Worm (Caenorhabditis elegans) whole organism, late embryonic: ENCODE measurements around the gene T21D12.12.

Source experiments
- C08G9.2 ChIP-seq: sonication (generic microtip); optimal IDR thresholded peaks from 2 replicates; lab custom pipeline; 2016; ENCODE audit warnings: mild to moderate bottlenecking, missing genetic modification characterization, moderate library complexity, missing compliant biosample characterization
- C38D4.7 ChIP-seq: fragments of 200-800 bp; sonication (Bioruptor generic); optimal IDR thresholded peaks from 2 replicates; lab custom pipeline; 2018; ENCODE audit warnings: mild to moderate bottlenecking, missing genetic modification characterization, moderate library complexity, missing compliant biosample characterization
- F13H6.1 ChIP-seq: sonication (generic microtip); optimal IDR thresholded peaks from 2 replicates; lab custom pipeline; 2016; ENCODE audit warnings: missing genetic modification characterization, missing compliant biosample characterization
- K02D7.2 ChIP-seq: sonication (generic microtip); optimal IDR thresholded peaks from 2 replicates; lab custom pipeline; 2017; ENCODE audit warnings: mild to moderate bottlenecking, missing genetic modification characterization, missing compliant biosample characterization
- T23F11.4 ChIP-seq: fragments of 200-800 bp; sonication (Bioruptor generic); optimal IDR thresholded peaks from 2 replicates; lab custom pipeline; 2018; ENCODE audit warnings: mild to moderate bottlenecking, missing genetic modification characterization, missing compliant biosample characterization
- Y22D7AL.16 ChIP-seq: sonication (generic microtip); optimal IDR thresholded peaks from 2 replicates; lab custom pipeline; 2016; ENCODE audit warnings: missing genetic modification characterization, missing compliant biosample characterization
- ahr-1 ChIP-seq: sonication (generic microtip); optimal IDR thresholded peaks from 2 replicates; lab custom pipeline; 2016; ENCODE audit warnings: missing genetic modification characterization, missing compliant biosample characterization
- ceh-19 ChIP-seq: fragments of 200-800 bp; sonication (Bioruptor generic); optimal IDR thresholded peaks from 2 replicates; lab custom pipeline; 2018; ENCODE audit warnings: mild to moderate bottlenecking, missing genetic modification characterization, missing compliant biosample characterization
- ceh-31 ChIP-seq: sonication (generic microtip); optimal IDR thresholded peaks from 2 replicates; lab custom pipeline; 2016; ENCODE audit warnings: missing genetic modification characterization, missing compliant biosample characterization
- ceh-34 ChIP-seq: sonication (generic microtip); optimal IDR thresholded peaks from 2 replicates; lab custom pipeline; 2016; ENCODE audit warnings: mild to moderate bottlenecking, missing genetic modification characterization, missing compliant biosample characterization
- ceh-48 ChIP-seq: sonication (generic microtip); optimal IDR thresholded peaks from 2 replicates; lab custom pipeline; 2016; ENCODE audit warnings: missing genetic modification characterization, inconsistent platforms, missing compliant biosample characterization
- ceh-9 ChIP-seq: sonication (generic microtip); optimal IDR thresholded peaks from 2 replicates; lab custom pipeline; 2016; ENCODE audit warnings: mild to moderate bottlenecking, missing genetic modification characterization, inconsistent platforms, missing compliant biosample characterization
- che-1 ChIP-seq: sonication (generic microtip); optimal IDR thresholded peaks from 2 replicates; lab custom pipeline; 2016; ENCODE audit warnings: mild to moderate bottlenecking, missing genetic modification characterization, missing compliant biosample characterization
- dve-1 ChIP-seq: sonication (generic microtip); optimal IDR thresholded peaks from 2 replicates; lab custom pipeline; 2017; ENCODE audit warnings: antibody characterized with exemption, mild to moderate bottlenecking, missing genetic modification characterization, missing compliant biosample characterization
- elt-2 ChIP-seq: sonication (generic microtip); optimal IDR thresholded peaks from 2 replicates; lab custom pipeline; 2016; ENCODE audit warnings: missing genetic modification reagents, missing genetic modification characterization, missing compliant biosample characterization
- elt-4 ChIP-seq: sonication (generic microtip); optimal IDR thresholded peaks from 2 replicates; lab custom pipeline; 2016; ENCODE audit warnings: missing genetic modification characterization, missing compliant biosample characterization
- eyg-1 ChIP-seq: sonication (generic microtip); optimal IDR thresholded peaks from 2 replicates; lab custom pipeline; 2016; ENCODE audit warnings: missing genotype, missing genetic modification characterization, missing compliant biosample characterization
- fkh-10 ChIP-seq: fragments of 150-350 bp; optimal IDR thresholded peaks from 2 replicates; lab custom pipeline; 2014; ENCODE audit warnings: missing biosample characterization, missing genetic modification reagents, missing genetic modification characterization
- fkh-6 ChIP-seq: sonication (generic microtip); optimal IDR thresholded peaks from 2 replicates; lab custom pipeline; 2016; ENCODE audit warnings: missing genetic modification characterization, missing compliant biosample characterization
- hlh-13 ChIP-seq: fragments of 200-800 bp; sonication (Bioruptor generic); optimal IDR thresholded peaks from 2 replicates; lab custom pipeline; 2018; ENCODE audit warnings: mild to moderate bottlenecking, missing genetic modification characterization, missing compliant biosample characterization
- hlh-15 ChIP-seq: sonication (generic microtip); optimal IDR thresholded peaks from 2 replicates; lab custom pipeline; 2016; ENCODE audit warnings: missing genetic modification characterization, missing compliant biosample characterization
- hlh-8 ChIP-seq: sonication (generic microtip); optimal IDR thresholded peaks from 2 replicates; lab custom pipeline; 2016; ENCODE audit warnings: missing genotype, missing genetic modification characterization, missing compliant biosample characterization
- lim-6 ChIP-seq: sonication (generic microtip); optimal IDR thresholded peaks from 2 replicates; lab custom pipeline; 2016; ENCODE audit warnings: missing genetic modification characterization, missing compliant biosample characterization
- nfya-1 ChIP-seq: sonication (generic microtip); optimal IDR thresholded peaks from 2 replicates; lab custom pipeline; 2017; ENCODE audit warnings: missing genetic modification characterization, mild to moderate bottlenecking, missing compliant biosample characterization, antibody characterized with exemption, moderate library complexity
- nhr-11 ChIP-seq: fragments of 150-350 bp; optimal IDR thresholded peaks from 2 replicates; lab custom pipeline; 2014; ENCODE audit warnings: missing biosample characterization, missing genetic modification characterization
- npax-4 ChIP-seq: sonication (generic microtip); optimal IDR thresholded peaks from 2 replicates; lab custom pipeline; 2016; ENCODE audit warnings: missing genetic modification characterization, missing compliant biosample characterization
- pat-9 ChIP-seq: fragments of 200-800 bp; sonication (Bioruptor generic); optimal IDR thresholded peaks from 2 replicates; lab custom pipeline; 2018; ENCODE audit warnings: mild to moderate bottlenecking, missing genetic modification characterization, moderate library complexity, missing compliant biosample characterization
- pax-1 ChIP-seq: fragments of 150-350 bp; optimal IDR thresholded peaks from 2 replicates; lab custom pipeline; 2014; ENCODE audit warnings: missing biosample characterization, missing genetic modification characterization
- ref-2 ChIP-seq: sonication (generic microtip); optimal IDR thresholded peaks from 2 replicates; lab custom pipeline; 2016; ENCODE audit warnings: missing genetic modification characterization, missing compliant biosample characterization
- syd-9 ChIP-seq: sonication (generic microtip); optimal IDR thresholded peaks from 2 replicates; lab custom pipeline; 2016; ENCODE audit warnings: mild to moderate bottlenecking, missing genetic modification characterization, moderate library complexity, missing compliant biosample characterization
- tbx-2 ChIP-seq: sonication (generic microtip); optimal IDR thresholded peaks from 2 replicates; lab custom pipeline; 2016; ENCODE audit warnings: missing genetic modification characterization, missing compliant biosample characterization
- unc-3 ChIP-seq, 2 experiments: fragments of 200-800 bp in 1 of 2; sonication (Bioruptor generic) in 1 of 2; sonication (generic microtip) in 1 of 2; conservative IDR thresholded peaks in 1 of 2; optimal IDR thresholded peaks in 1 of 2; 2 replicates each; pipeline versions ENCODE4 v1.3.6 to Lab custom; 2016 to 2022; ENCODE audit warnings: missing compliant biosample characterization in 2 of 2, missing genetic modification characterization in 2 of 2, missing genetic modification reagents in 1 of 2
- unc-42 ChIP-seq: sonication (generic microtip); optimal IDR thresholded peaks from 2 replicates; lab custom pipeline; 2016; ENCODE audit warnings: missing genotype, missing genetic modification characterization, missing compliant biosample characterization
- ztf-16 ChIP-seq: sonication (generic microtip); optimal IDR thresholded peaks from 2 replicates; lab custom pipeline; 2017; ENCODE audit warnings: missing genetic modification characterization, missing compliant biosample characterization

The T21D12.12 gene

DNA sequence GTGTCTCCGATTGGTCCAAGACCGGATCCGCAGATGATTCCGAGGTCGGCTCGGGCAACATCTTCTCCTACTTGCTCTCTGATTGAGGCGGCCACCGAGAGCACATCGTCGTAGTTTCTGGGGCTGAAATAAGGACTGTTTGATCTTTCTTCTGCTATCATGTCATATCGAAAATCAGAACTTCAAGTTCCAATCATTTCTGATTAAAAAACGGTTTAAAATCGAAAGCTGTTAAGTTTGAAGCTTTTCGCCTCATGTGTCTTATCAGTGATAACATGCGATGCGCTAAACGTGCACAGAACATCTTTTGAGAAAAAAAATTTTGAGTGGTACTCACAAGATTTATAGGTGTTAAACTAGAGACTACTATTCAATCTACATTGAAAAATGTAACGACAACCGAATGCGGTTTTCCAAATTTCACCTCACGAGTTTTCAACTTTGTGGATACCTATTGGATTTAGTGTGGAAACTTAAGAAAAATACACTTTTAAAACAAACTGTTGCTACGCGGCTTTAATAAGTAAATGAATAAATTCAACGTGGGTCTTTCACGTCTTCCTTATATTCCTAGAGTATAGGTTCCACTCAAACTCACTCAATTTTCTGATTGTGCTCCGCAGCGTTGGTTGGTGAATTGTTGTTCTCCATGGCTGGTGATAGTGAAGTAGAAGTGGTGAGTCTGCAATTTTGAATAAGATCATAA lies 27.9 kb downstream of the T21D12.12 start:
- TF ChIP-seq pat-9 (tag; lab: Kevin White, UChicago), result no peak
- no peak for TF ChIP-seq dve-1 (tag; lab: Kevin White, UChicago)
- TF ChIP-seq npax-4 (tag; lab: Kevin White, UChicago), result no peak
- no peak for TF ChIP-seq elt-4 (tag; lab: Kevin White, UChicago)
- TF ChIP-seq ceh-48 (tag; lab: Kevin White, UChicago), result no peak
- no peak for TF ChIP-seq ceh-19
- TF ChIP-seq che-1 (tag; lab: Kevin White, UChicago), result no peak
- no peak for TF ChIP-seq nhr-11 (tag; lab: Kevin White, UChicago)
- TF ChIP-seq ahr-1 (tag; lab: Kevin White, UChicago), result no peak
- TF ChIP-seq C38D4.7 (GFP tag; lab: Kevin White, UChicago), result no peak
- no peak for TF ChIP-seq pax-1 (tag; lab: Kevin White, UChicago)
- TF ChIP-seq ceh-34 (tag; lab: Kevin White, UChicago), result no peak
- no peak for TF ChIP-seq ceh-9 (tag; lab: Kevin White, UChicago)
- TF ChIP-seq ztf-16 (tag; lab: Kevin White, UChicago), result no peak
- no peak for TF ChIP-seq syd-9 (tag; lab: Kevin White, UChicago)
- TF ChIP-seq hlh-13 (GFP tag; lab: Kevin White, UChicago), result no peak
- no peak for TF ChIP-seq F13H6.1 (tag; lab: Kevin White, UChicago)
- TF ChIP-seq lim-6, result no peak
- TF ChIP-seq, all 69 proteins: peak for 0

DNA sequence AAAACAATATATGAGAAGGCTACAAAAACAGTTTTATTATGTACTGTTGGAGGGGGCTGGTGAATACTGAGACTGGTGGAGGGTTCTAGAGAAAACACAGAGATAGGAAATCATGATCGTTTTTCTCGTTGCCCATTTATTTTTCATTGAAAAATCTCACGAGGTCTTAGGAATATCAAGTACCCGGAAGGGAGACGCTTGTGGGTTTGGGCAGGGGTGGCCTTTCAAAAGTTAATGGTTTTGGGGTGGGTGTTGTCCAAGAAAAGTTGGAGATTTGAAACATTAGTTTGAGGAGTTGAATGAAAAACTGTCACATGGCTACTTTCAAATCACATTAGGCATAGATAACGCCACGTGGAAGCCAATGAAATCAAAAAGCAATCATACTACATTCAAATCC lies 28.5 kb downstream of the T21D12.12 start:
- no peak for TF ChIP-seq elt-2 (tag; lab: Kevin White, UChicago)
- no peak for TF ChIP-seq F13H6.1 (tag; lab: Kevin White, UChicago)
- no peak for TF ChIP-seq ceh-31 (tag; lab: Kevin White, UChicago)
- TF ChIP-seq hlh-15 (tag; lab: Kevin White, UChicago), result no peak
- no peak for TF ChIP-seq fkh-6
- TF ChIP-seq unc-3 (GFP tag; conservative IDR thresholded peaks at IDR 0.05; lab: Robert Waterston, UW), result no peak
- no peak for TF ChIP-seq unc-3 (tag; optimal IDR thresholded peaks at IDR 0.05; lab: Kevin White, UChicago)
- TF ChIP-seq pax-1 (tag; lab: Kevin White, UChicago), result no peak
- no peak for TF ChIP-seq npax-4 (tag; lab: Kevin White, UChicago)
- no peak for TF ChIP-seq fkh-10
- no peak for TF ChIP-seq hlh-8 (tag; lab: Kevin White, UChicago)
- TF ChIP-seq unc-42, result no peak
- TF ChIP-seq nfya-1, result no peak
- no peak for TF ChIP-seq ceh-19
- TF ChIP-seq ref-2, result no peak
- no peak for TF ChIP-seq Y22D7AL.16 (tag; lab: Kevin White, UChicago)
- TF ChIP-seq tbx-2 (tag; lab: Kevin White, UChicago), result no peak
- no peak for TF ChIP-seq C08G9.2 (tag; lab: Kevin White, UChicago)
- TF ChIP-seq elt-4 (tag; lab: Kevin White, UChicago), result no peak
- no peak for TF ChIP-seq eyg-1 (tag; lab: Kevin White, UChicago)

DNA sequence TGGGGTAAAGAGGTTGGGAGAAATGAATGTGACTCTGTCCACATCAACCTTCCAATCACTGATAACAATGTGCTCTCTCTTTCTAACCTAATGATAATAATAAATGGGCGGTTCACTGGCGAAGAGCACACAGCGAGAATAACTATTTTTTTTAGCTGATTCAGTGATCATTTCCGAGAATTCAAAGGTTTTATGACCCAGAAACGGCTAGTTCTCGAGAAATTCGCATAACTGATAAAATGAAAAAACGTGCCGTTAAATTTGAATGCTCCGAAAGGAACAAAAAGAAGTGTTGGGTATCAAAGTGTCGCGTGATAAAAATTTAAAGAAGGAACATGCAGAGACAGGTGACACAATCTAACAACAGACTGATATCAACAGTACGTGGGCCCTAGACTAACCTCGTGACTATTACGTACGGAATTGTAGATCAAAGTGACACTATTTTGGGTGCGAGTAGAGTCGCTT lies 29.5 kb downstream of the T21D12.12 start:
- TF ChIP-seq T23F11.4 (GFP tag; lab: Kevin White, UChicago) (no peak), elt-2 (tag; lab: Kevin White, UChicago) (peak; percentile 80)

DNA sequence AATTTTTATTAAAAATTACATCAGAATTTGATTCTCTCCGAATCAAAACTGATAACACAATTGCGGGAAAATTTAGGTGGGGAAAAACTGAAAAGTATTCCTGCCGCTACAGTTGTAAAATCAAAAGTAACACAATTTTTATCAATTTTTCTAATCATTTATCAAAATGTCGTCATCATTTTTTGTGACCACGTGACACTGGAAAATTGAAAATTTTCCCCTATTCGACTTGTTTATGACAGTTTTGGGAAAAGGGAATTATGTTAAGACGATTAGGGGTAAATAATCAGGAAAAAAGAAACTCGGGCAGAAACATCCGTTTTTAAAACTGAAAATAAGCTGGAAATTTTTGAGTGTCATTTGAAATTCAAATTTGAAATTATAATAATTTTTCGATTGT lies 30.6 kb downstream of the T21D12.12 start:
- TF ChIP-seq K02D7.2 (tag; lab: Kevin White, UChicago) (no peak), dve-1 (tag; lab: Kevin White, UChicago) (no peak), elt-2 (tag; lab: Kevin White, UChicago) (peak; percentile 20)
